Fruit fly (Drosophila melanogaster) whole organism, embryonic: ENCODE results near the gene path.
A peak's percentile ranks its signal among the peaks of the same experiment; 100 is the strongest.

Experiments
- CG10209 ChIP-seq: fragments of 200-800 bp; sonication (Bioruptor generic); optimal IDR thresholded peaks from 3 replicates; lab custom pipeline; 2017; ENCODE audit warnings: missing biosample characterization, mild to moderate bottlenecking, missing genetic modification characterization, missing genetic modification reagents
- CG11560 ChIP-seq: fragments of 200-800 bp; sonication (Bioruptor generic); IDR thresholded peaks from 3 replicates; pipeline ENCODE4 v1.3.6; 2022; ENCODE audit warnings: missing biosample characterization, missing genetic modification characterization
- CG12155 ChIP-seq: fragments of 200-800 bp; sonication (Bioruptor generic); optimal IDR thresholded peaks from 3 replicates; lab custom pipeline; 2016; ENCODE audit warnings: missing biosample characterization, missing genetic modification characterization
- CG12769 ChIP-seq: fragments of 200-800 bp; sonication (Bioruptor generic); optimal IDR thresholded peaks from 2 replicates; lab custom pipeline; 2019; ENCODE audit warnings: missing biosample characterization, mild to moderate bottlenecking, missing genetic modification characterization, moderate library complexity
- CG14014 ChIP-seq: fragments of 200-800 bp; sonication (Bioruptor generic); IDR thresholded peaks from 2 replicates; pipeline ENCODE4 v1.3.6; 2022; ENCODE audit warnings: missing biosample characterization, missing genetic modification characterization
- CG14441 ChIP-seq: fragments of 200-800 bp; sonication (Bioruptor generic); IDR thresholded peaks from 2 replicates; pipeline ENCODE4 v1.3.6; 2022; ENCODE audit warnings: missing biosample characterization, missing genetic modification characterization
- CG14965 ChIP-seq: fragments of 200-800 bp; sonication (Bioruptor generic); optimal IDR thresholded peaks from 2 replicates; lab custom pipeline; 2016; ENCODE audit warnings: missing biosample characterization, missing genetic modification characterization, borderline replicate concordance
- CG15269 ChIP-seq: fragments of 200-800 bp; sonication (Bioruptor generic); optimal IDR thresholded peaks from 2 replicates; lab custom pipeline; 2018; ENCODE audit warnings: missing biosample characterization, mild to moderate bottlenecking, missing genetic modification characterization, moderate library complexity
- CG15696 ChIP-seq: fragments of 200-800 bp; sonication (Bioruptor generic); optimal IDR thresholded peaks from 2 replicates; lab custom pipeline; 2019; ENCODE audit warnings: missing biosample characterization, mild to moderate bottlenecking, missing genetic modification characterization, moderate library complexity
- CG1602 ChIP-seq: fragments of 200-800 bp; sonication (Bioruptor generic); optimal IDR thresholded peaks from 3 replicates; lab custom pipeline; 2016; ENCODE audit warnings: missing biosample characterization, missing genetic modification characterization
- CG2120 ChIP-seq: fragments of 200-800 bp; sonication (Bioruptor generic); optimal IDR thresholded peaks from 3 replicates; lab custom pipeline; 2016; ENCODE audit warnings: missing biosample characterization, missing genetic modification characterization
- CG2712 ChIP-seq: fragments of 200-800 bp; optimal IDR thresholded peaks from 3 replicates; lab custom pipeline; 2019; ENCODE audit warnings: missing biosample characterization, mild to moderate bottlenecking, missing genetic modification characterization, moderate library complexity
- CG2889 ChIP-seq: fragments of 200-800 bp; sonication (Bioruptor generic); IDR thresholded peaks from 3 replicates; pipeline ENCODE4 v1.3.6; 2022; ENCODE audit warnings: missing biosample characterization, missing genetic modification characterization
- CG30431 ChIP-seq: fragments of 200-800 bp; sonication (Bioruptor generic); optimal IDR thresholded peaks from 2 replicates; lab custom pipeline; 2017; ENCODE audit warnings: missing biosample characterization, missing genetic modification characterization
- CG3065 ChIP-seq: fragments of 200-800 bp; sonication (Bioruptor generic); optimal IDR thresholded peaks from 2 replicates; lab custom pipeline; 2016; ENCODE audit warnings: missing biosample characterization, missing genetic modification characterization
- CG6175 ChIP-seq: fragments of 200-800 bp; sonication (Bioruptor generic); IDR thresholded peaks from 3 replicates; pipeline ENCODE4 v1.3.6; 2022; ENCODE audit warnings: missing biosample characterization, missing genetic modification characterization
- CG6272 ChIP-seq: fragments of 200-800 bp; sonication (Bioruptor generic); IDR thresholded peaks from 2 replicates; pipeline ENCODE4 v1.3.6; 2022; ENCODE audit warnings: missing biosample characterization, missing genetic modification characterization
- CG7987 ChIP-seq: fragments of 200-800 bp; sonication (Bioruptor generic); optimal IDR thresholded peaks from 2 replicates; lab custom pipeline; 2018; ENCODE audit warnings: missing biosample characterization, mild to moderate bottlenecking, missing genetic modification characterization, moderate library complexity
- CG8359 ChIP-seq: fragments of 200-800 bp; sonication (Bioruptor generic); optimal IDR thresholded peaks from 2 replicates; lab custom pipeline; 2017; ENCODE audit warnings: missing biosample characterization, mild to moderate bottlenecking, missing genetic modification characterization, borderline replicate concordance
- Camta ChIP-seq: fragments of 200-800 bp; sonication (Bioruptor generic); optimal IDR thresholded peaks from 2 replicates; lab custom pipeline; 2016; ENCODE audit warnings: missing biosample characterization, missing genetic modification characterization
- D ChIP-seq, 2 experiments: fragments of 200-800 bp in 1 of 2; fragments of >200 bp in 1 of 2; sonication (Bioruptor generic) in 1 of 2; optimal IDR thresholded peaks; 2 replicates in 1 of 2; 3 replicates in 1 of 2; lab custom pipeline; 2017; ENCODE audit warnings: mild to moderate bottlenecking in 1 of 2, missing biosample characterization in 1 of 2, missing genetic modification characterization in 1 of 2, missing genetic modification reagents in 1 of 2
- Fer2 ChIP-seq: fragments of 200-800 bp; sonication (Bioruptor generic); optimal IDR thresholded peaks from 2 replicates; lab custom pipeline; 2018; ENCODE audit warnings: missing biosample characterization, mild to moderate bottlenecking, missing genetic modification characterization, moderate library complexity
- Fer3 ChIP-seq: fragments of 200-800 bp; sonication (Bioruptor generic); optimal IDR thresholded peaks from 2 replicates; lab custom pipeline; 2018; ENCODE audit warnings: missing biosample characterization, mild to moderate bottlenecking, missing genetic modification characterization, moderate library complexity
- Hr78 ChIP-seq, 2 experiments: fragments of 200-800 bp in 1 of 2; fragments of >200 bp in 1 of 2; sonication (Bioruptor generic) in 1 of 2; optimal IDR thresholded peaks; 2 replicates each; lab custom pipeline; 2017 to 2019; ENCODE audit warnings: missing biosample characterization in 2 of 2, missing genetic modification characterization in 2 of 2, mild to moderate bottlenecking in 1 of 2, moderate library complexity in 1 of 2
- Mad ChIP-seq: fragments of 200-800 bp; sonication (Bioruptor generic); optimal IDR thresholded peaks from 2 replicates; lab custom pipeline; 2016; ENCODE audit warnings: missing biosample characterization, missing genetic modification characterization
- Mrtf ChIP-seq: fragments of 200-800 bp; sonication (Bioruptor generic); IDR thresholded peaks from 3 replicates; pipeline ENCODE4 v1.3.6; 2022; ENCODE audit warnings: missing biosample characterization, missing genetic modification characterization
- Nf-YB ChIP-seq: fragments of 200-800 bp; sonication (Bioruptor generic); optimal IDR thresholded peaks from 3 replicates; lab custom pipeline; 2019; ENCODE audit warnings: missing biosample characterization, mild to moderate bottlenecking, missing genetic modification characterization, moderate library complexity
- NfI ChIP-seq: fragments of 200-800 bp; sonication (Bioruptor generic); optimal IDR thresholded peaks from 3 replicates; lab custom pipeline; 2018; ENCODE audit warnings: missing biosample characterization, mild to moderate bottlenecking, missing genetic modification characterization, moderate library complexity
- bbx ChIP-seq: fragments of 200-800 bp; sonication (Bioruptor generic); IDR thresholded peaks from 2 replicates; pipeline ENCODE4 v1.3.6; 2022; ENCODE audit warnings: missing biosample characterization, missing genetic modification characterization; ENCODE audit not compliant: partially characterized antibody
- cad ChIP-seq: fragments of >200 bp; optimal IDR thresholded peaks from 2 replicates; lab custom pipeline; 2017; ENCODE audit warnings: missing biosample characterization, missing genetic modification characterization
- caup ChIP-seq: fragments of 200-800 bp; sonication (Bioruptor generic); optimal IDR thresholded peaks from 3 replicates; lab custom pipeline; 2017; ENCODE audit warnings: missing biosample characterization, mild to moderate bottlenecking, missing genetic modification characterization, moderate library complexity; ENCODE audit not compliant: severe bottlenecking
- ci ChIP-seq: fragments of 200-800 bp; sonication (Bioruptor generic); IDR thresholded peaks from 3 replicates; pipeline ENCODE4 v1.3.6; 2022; ENCODE audit warnings: missing biosample characterization, missing genetic modification characterization
- crc ChIP-seq: fragments of 200-800 bp; sonication (Bioruptor generic); optimal IDR thresholded peaks from 2 replicates; lab custom pipeline; 2016; ENCODE audit warnings: missing biosample characterization, missing genetic modification characterization
- croc ChIP-seq: fragments of 200-800 bp; sonication (Bioruptor generic); conservative IDR thresholded peaks from 3 replicates; pipeline ENCODE4 v1.3.6; 2022; ENCODE audit warnings: missing biosample characterization, missing genetic modification characterization
- dm ChIP-seq: fragments of 200-800 bp; sonication (Bioruptor generic); optimal IDR thresholded peaks from 3 replicates; lab custom pipeline; 2016; ENCODE audit warnings: missing biosample characterization, missing genetic modification characterization
- eyg ChIP-seq: fragments of 200-800 bp; sonication (Bioruptor generic); optimal IDR thresholded peaks from 3 replicates; lab custom pipeline; 2016; ENCODE audit warnings: missing biosample characterization, missing genetic modification characterization
- fd102C ChIP-seq: fragments of 200-800 bp; sonication (Bioruptor generic); optimal IDR thresholded peaks from 2 replicates; lab custom pipeline; 2018; ENCODE audit warnings: missing biosample characterization, mild to moderate bottlenecking, missing genetic modification characterization, moderate library complexity
- gcm ChIP-seq: fragments of 200-800 bp; sonication (Bioruptor generic); optimal IDR thresholded peaks from 2 replicates; lab custom pipeline; 2019; ENCODE audit warnings: missing biosample characterization, mild to moderate bottlenecking, missing genetic modification characterization, moderate library complexity
- gem ChIP-seq: fragments of 200-800 bp; sonication (Bioruptor generic); optimal IDR thresholded peaks from 2 replicates; lab custom pipeline; 2019; ENCODE audit warnings: missing biosample characterization, mild to moderate bottlenecking, missing genetic modification characterization, moderate library complexity
- gt ChIP-seq: fragments of 200-800 bp; sonication (Bioruptor generic); IDR thresholded peaks from 2 replicates; pipeline ENCODE4 v1.3.6; 2022; ENCODE audit warnings: missing biosample characterization, missing genetic modification characterization
- ham ChIP-seq: fragments of 200-800 bp; sonication (Bioruptor generic); IDR thresholded peaks from 2 replicates; pipeline ENCODE4 v1.3.6; 2022; ENCODE audit warnings: missing biosample characterization, missing genetic modification characterization
- her ChIP-seq: fragments of 200-800 bp; sonication (Bioruptor generic); optimal IDR thresholded peaks from 2 replicates; lab custom pipeline; 2016; ENCODE audit warnings: missing biosample characterization, missing genetic modification characterization
- jigr1 ChIP-seq: fragments of 200-800 bp; sonication (Bioruptor generic); IDR thresholded peaks from 3 replicates; pipeline ENCODE4 v1.3.6; 2022; ENCODE audit warnings: missing biosample characterization, missing genetic modification characterization
- lbe ChIP-seq: fragments of 200-800 bp; sonication (Bioruptor generic); optimal IDR thresholded peaks from 2 replicates; lab custom pipeline; 2016; ENCODE audit warnings: missing biosample characterization, mild to moderate bottlenecking, missing genetic modification characterization
- nerfin-1 ChIP-seq: fragments of 200-800 bp; sonication (Bioruptor generic); optimal IDR thresholded peaks from 3 replicates; lab custom pipeline; 2019; ENCODE audit warnings: missing biosample characterization, mild to moderate bottlenecking, missing genetic modification characterization, moderate library complexity
- pzg ChIP-seq: fragments of 200-800 bp; sonication (Bioruptor generic); optimal IDR thresholded peaks from 3 replicates; lab custom pipeline; 2018; ENCODE audit warnings: missing biosample characterization, mild to moderate bottlenecking, missing genetic modification characterization, moderate library complexity
- twi ChIP-seq: fragments of 200-800 bp; optimal IDR thresholded peaks from 2 replicates; lab custom pipeline; 2019; ENCODE audit warnings: missing biosample characterization, mild to moderate bottlenecking, missing genetic modification characterization, moderate library complexity
- wdn ChIP-seq: fragments of 200-800 bp; sonication (Bioruptor generic); IDR thresholded peaks from 2 replicates; pipeline ENCODE4 v1.3.6; 2022; ENCODE audit warnings: missing biosample characterization, missing genetic modification characterization
- zf30C ChIP-seq: fragments of 200-800 bp; sonication (Bioruptor generic); optimal IDR thresholded peaks from 3 replicates; lab custom pipeline; 2018; ENCODE audit warnings: missing biosample characterization, mild to moderate bottlenecking, missing genetic modification characterization

path gene

dm6 chr3L:9451522-9452118, 53.5 kb downstream of the path start, which contains the start of the genes CG3448 and ghi (continued):
- TF ChIP-seq CG15269 (tag; lab: Kevin White, UChicago) (peak; percentile 28), croc (no peak), CG1602 (GFP tag; lab: Kevin White, UChicago) (no peak), lbe (peak; percentile 79), CG14965 (GFP tag; lab: Kevin White, UChicago) (no peak), pzg (peak; percentile 69), CG15696 (tag; lab: Kevin White, UChicago) (peak; percentile 74), CG12769 (tag; lab: Kevin White, UChicago) (peak; percentile 8), CG8359 (GFP tag; lab: Kevin White, UChicago) (no peak), cad (peak; percentile 31), Fer3 (tag; lab: Kevin White, UChicago) (peak; percentile 68), CG7987 (GFP tag; lab: Kevin White, UChicago) (peak; percentile 66), NfI (GFP tag; lab: Kevin White, UChicago) (peak; percentile 35), CG2712 (tag; lab: Kevin White, UChicago) (peak; percentile 72), Nf-YB (GFP tag; lab: Kevin White, UChicago) (no peak), Camta (GFP tag; lab: Kevin White, UChicago) (peak; percentile 17), twi (tag; lab: Kevin White, UChicago) (peak; percentile 13), jigr1 (GFP tag; lab: Robert Waterston, UW) (no peak), CG14014 (GFP tag; lab: Robert Waterston, UW) (no peak), D (optimal IDR thresholded peaks at IDR 0.05; lab: Kevin White, UChicago) (no peak), D (GFP tag; optimal IDR thresholded peaks at IDR 0.05; lab: Kevin White, UChicago) (peak; percentile 37), crc (GFP tag; lab: Kevin White, UChicago) (no peak), nerfin-1 (tag; lab: Kevin White, UChicago) (peak; percentile 70), bbx (peak; percentile 80), CG3065 (no peak), CG6175 (GFP tag; lab: Robert Waterston, UW) (no peak), Hr78 (GFP tag; optimal IDR thresholded peaks at IDR 0.05; lab: Kevin White, UChicago) (no peak), wdn (GFP tag; lab: Robert Waterston, UW) (no peak), CG14441 (peak; percentile 40; the same call in 1 of the 2 replicates), CG6272 (GFP tag; lab: Robert Waterston, UW) (peak; percentile 60; the same call in 1 of the 2 replicates), gt (GFP tag; lab: Robert Waterston, UW) (no peak), CG2889 (GFP tag; lab: Robert Waterston, UW) (no peak), Mad (GFP tag; lab: Kevin White, UChicago) (peak; percentile 37), ci (GFP tag; lab: Robert Waterston, UW) (peak; percentile 51; the same call in 2 of the 3 replicates), CG30431 (GFP tag; lab: Kevin White, UChicago) (no peak), dm (GFP tag; lab: Kevin White, UChicago) (peak; percentile 15), zf30C (GFP tag; lab: Kevin White, UChicago) (no peak), gcm (GFP tag; lab: Kevin White, UChicago) (peak; percentile 62), ham (GFP tag; lab: Robert Waterston, UW) (no peak), CG11560 (tag; lab: Robert Waterston, UW) (no peak), CG12155 (peak; percentile 57), eyg (GFP tag; lab: Kevin White, UChicago) (no peak), Mrtf (no peak), CG2120 (GFP tag; lab: Kevin White, UChicago) (peak; percentile 70), gem (tag; lab: Kevin White, UChicago) (peak; percentile 71), her (GFP tag; lab: Kevin White, UChicago) (no peak), caup (GFP tag; lab: Kevin White, UChicago) (peak; percentile 33), Fer2 (tag; lab: Kevin White, UChicago) (peak; percentile 77), fd102C (GFP tag; lab: Kevin White, UChicago) (no peak), CG10209 (GFP tag; lab: Kevin White, UChicago) (no peak)
